Fruit fly (Drosophila melanogaster) whole organism, wandering third instar larva: Measurements from ENCODE around the gene CG1529.

ENCODE experiments used
- CG32264 ChIP-seq: fragments of 200-800 bp; sonication (Bioruptor generic); optimal IDR thresholded peaks from 2 replicates; lab custom pipeline; 2016; ENCODE audit warnings: missing biosample characterization, missing genetic modification characterization
- Dif ChIP-seq: fragments of 200-275, 200-300 bp; sonication (Bioruptor generic); optimal IDR thresholded peaks from 2 replicates; lab custom pipeline; 2018; ENCODE audit warnings: missing biosample characterization, missing genetic modification characterization; ENCODE audit not compliant: partially characterized antibody
- ey ChIP-seq: fragments of 200-800 bp; sonication (Bioruptor generic); optimal IDR thresholded peaks from 2 replicates; lab custom pipeline; 2016; ENCODE audit warnings: missing biosample characterization, missing genetic modification characterization
- foxo ChIP-seq, 2 experiments: fragments of 200-800 bp; sonication (Bioruptor generic); optimal IDR thresholded peaks; 2 replicates in 1 of 2; 3 replicates in 1 of 2; lab custom pipeline; 2016 to 2017; ENCODE audit warnings: missing biosample characterization in 2 of 2, missing genetic modification characterization in 2 of 2
- pan ChIP-seq: fragments of >200 bp; optimal IDR thresholded peaks from 2 replicates; lab custom pipeline; 2017
- psq ChIP-seq: fragments of 200-800 bp; sonication (Bioruptor generic); optimal IDR thresholded peaks from 3 replicates; lab custom pipeline; 2017; ENCODE audit warnings: missing biosample characterization, mild to moderate bottlenecking, missing genetic modification characterization, moderate library complexity

DNA sequence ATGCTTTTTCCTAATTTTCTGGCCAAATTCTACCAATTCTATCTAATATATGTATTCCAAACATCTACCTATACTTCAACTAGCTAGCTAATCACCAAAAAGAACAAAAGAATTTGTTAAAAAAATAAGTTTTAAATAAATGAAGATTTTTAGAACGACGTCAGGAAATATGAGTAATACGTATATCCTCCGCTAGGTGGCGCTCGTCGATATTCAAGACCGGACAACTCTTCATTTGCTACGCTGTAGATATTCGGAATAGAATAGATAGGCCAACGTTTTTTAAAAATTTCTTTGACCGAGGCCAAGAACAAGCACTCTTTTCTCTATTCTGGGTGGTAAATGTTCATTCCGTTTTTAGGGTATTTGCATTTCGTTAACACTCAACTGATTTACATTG lies 26.7 kb upstream of the CG1529 start:
- TF ChIP-seq pan (lab: Kevin White, UChicago) (no peak), psq (GFP tag; lab: Kevin White, UChicago) (no peak), ey (GFP tag; lab: Kevin White, UChicago) (no peak), CG32264 (GFP tag; lab: Kevin White, UChicago) (no peak), Dif (no peak), foxo (GFP tag; optimal IDR thresholded peaks at IDR 0.05; lab: Kevin White, UChicago) (no peak)
